Fruit fly (Drosophila melanogaster): ENCODE measurements around the gene CG44774.

CG44774 gene

DNA sequence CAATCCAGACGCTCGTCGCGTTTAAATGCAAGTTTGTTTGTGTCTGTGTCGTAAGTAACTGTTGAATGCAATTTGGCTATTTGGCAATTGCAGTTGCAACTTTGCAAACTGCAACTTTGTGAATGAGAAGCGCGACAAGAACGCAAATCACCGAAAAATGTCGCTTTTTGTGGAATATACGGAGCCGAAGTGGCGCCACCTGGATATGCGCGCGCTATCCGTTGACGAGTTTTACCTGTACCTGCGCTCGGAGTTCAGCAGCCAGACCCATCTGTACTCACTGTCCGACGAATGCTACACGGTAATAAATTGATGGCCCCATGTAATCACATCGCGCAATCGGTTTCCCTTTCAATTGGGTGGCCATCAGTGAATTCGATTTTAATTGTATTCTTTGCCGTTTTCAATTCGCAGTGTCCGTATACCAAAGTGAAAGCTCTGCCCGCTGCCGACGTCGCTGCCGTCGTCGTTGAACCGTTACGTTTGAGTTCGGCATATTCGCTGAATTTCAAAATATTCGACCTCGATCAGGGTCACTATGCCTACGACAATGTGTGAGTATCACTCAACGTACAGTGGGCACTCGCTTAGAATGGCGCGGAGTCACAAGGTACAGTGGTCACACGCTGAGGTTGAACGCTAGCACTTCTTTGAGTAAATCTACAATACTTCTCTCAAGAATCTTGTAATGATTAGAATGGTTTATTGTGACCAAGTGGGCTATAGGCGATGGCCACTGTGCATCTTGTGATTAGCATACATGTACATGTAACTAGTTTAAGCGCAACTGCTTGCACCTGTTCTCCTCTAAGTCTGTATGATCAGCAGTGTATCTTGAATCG, 18.6 kb downstream of the CG44774 start (continued):
- no peak for TF ChIP-seq prd (optimal IDR thresholded peaks at IDR 0.05)
- TF ChIP-seq prd (GFP tag; IDR thresholded peaks at IDR 0.05): peak; percentile 91
- TF ChIP-seq pzg (GFP tag; optimal IDR thresholded peaks at IDR 0.05): no peak
- no peak for TF ChIP-seq chinmo (GFP tag; IDR thresholded peaks at IDR 0.05; ENCODE audit: partially characterized antibody)
- peak; percentile 68 for TF ChIP-seq CG30431 (GFP tag; optimal IDR thresholded peaks at IDR 0.05)
- TF ChIP-seq rib (GFP tag; IDR thresholded peaks at IDR 0.05): peak; percentile 63
- TF ChIP-seq CG15073 (GFP tag; optimal IDR thresholded peaks at IDR 0.05): no peak
- TF ChIP-seq tx (GFP tag; optimal IDR thresholded peaks at IDR 0.05): peak; percentile 74
- peak; percentile 70 for TF ChIP-seq CG1602 (GFP tag; optimal IDR thresholded peaks at IDR 0.05)
- TF ChIP-seq Neu2 (GFP tag; optimal IDR thresholded peaks at IDR 0.05; ENCODE audit: borderline replicate concordance): no peak
- TF ChIP-seq CG42726 (GFP tag; IDR thresholded peaks at IDR 0.05; ENCODE audit: partially characterized antibody): no peak
- TF ChIP-seq Lhr (GFP tag; optimal IDR thresholded peaks at IDR 0.05): no peak
- peak; percentile 86 for TF ChIP-seq CG4730 (GFP tag; IDR thresholded peaks at IDR 0.05)
- peak; percentile 17 for TF ChIP-seq ewg (GFP tag; optimal IDR thresholded peaks at IDR 0.05)
- TF ChIP-seq CG30020 (tag; optimal IDR thresholded peaks at IDR 0.05): no peak
- TF ChIP-seq sima (GFP tag; optimal IDR thresholded peaks at IDR 0.05): peak; percentile 17
- TF ChIP-seq CG11723 (GFP tag; optimal IDR thresholded peaks at IDR 0.05): peak; percentile 43
- peak; percentile 62 for TF ChIP-seq slou (GFP tag; optimal IDR thresholded peaks at IDR 0.05)
- peak; percentile 71 for TF ChIP-seq Myb (GFP tag; optimal IDR thresholded peaks at IDR 0.05)
- peak; percentile 54 for TF ChIP-seq Camta (GFP tag; optimal IDR thresholded peaks at IDR 0.05)
- peak; percentile 48 for TF ChIP-seq CG1233 (GFP tag; optimal IDR thresholded peaks at IDR 0.05)
- peak; percentile 87 for TF ChIP-seq CG9609 (GFP tag; optimal IDR thresholded peaks at IDR 0.05)
- TF ChIP-seq Dip3 (GFP tag; optimal IDR thresholded peaks at IDR 0.05): peak; percentile 77
- TF ChIP-seq lov (optimal IDR thresholded peaks at IDR 0.05): no peak
- peak; percentile 73; the same call in 1 of the 3 replicates for TF ChIP-seq lov (GFP tag; IDR thresholded peaks at IDR 0.05)
- TF ChIP-seq CG13775 (GFP tag; optimal IDR thresholded peaks at IDR 0.05): peak; percentile 55
- TF ChIP-seq disco-r (GFP tag; optimal IDR thresholded peaks at IDR 0.05): peak; percentile 37
- no peak for TF ChIP-seq CG2129 (GFP tag; IDR thresholded peaks at IDR 0.05; ENCODE audit: partially characterized antibody)
- no peak for TF ChIP-seq CG15479 (GFP tag; optimal IDR thresholded peaks at IDR 0.05)
- peak; percentile 77 for TF ChIP-seq fd96Cb (tag; optimal IDR thresholded peaks at IDR 0.05)
- TF ChIP-seq Deaf1 (tag; optimal IDR thresholded peaks at IDR 0.05): peak; percentile 25
- TF ChIP-seq zfh2 (GFP tag; optimal IDR thresholded peaks at IDR 0.05): peak; percentile 75
- TF ChIP-seq CG6765 (GFP tag; optimal IDR thresholded peaks at IDR 0.05): no peak
- TF ChIP-seq CG4617 (GFP tag; optimal IDR thresholded peaks at IDR 0.05; ENCODE audit: borderline replicate concordance): peak; percentile 51
- peak; percentile 84 for TF ChIP-seq CG12071 (GFP tag; optimal IDR thresholded peaks at IDR 0.05)
- TF ChIP-seq CG2120 (GFP tag; optimal IDR thresholded peaks at IDR 0.05): peak; percentile 88
- no peak for TF ChIP-seq gfzf (GFP tag; optimal IDR thresholded peaks at IDR 0.05)
- TF ChIP-seq CG9437 (GFP tag; optimal IDR thresholded peaks at IDR 0.05): peak; percentile 71
- TF ChIP-seq pan (optimal IDR thresholded peaks at IDR 0.05): no peak
- TF ChIP-seq pan (GFP tag; optimal IDR thresholded peaks at IDR 0.05 in 1 of 2, IDR thresholded peaks at IDR 0.05 in 1 of 2): peak in 1 of 2 experiments; percentile 92
- TF ChIP-seq CG15269 (tag; optimal IDR thresholded peaks at IDR 0.05): peak; percentile 93
- no peak for TF ChIP-seq fd102C (GFP tag; optimal IDR thresholded peaks at IDR 0.05)
- peak; percentile 65 for TF ChIP-seq klu (GFP tag; IDR thresholded peaks at IDR 0.05)
- no peak for TF ChIP-seq insv (GFP tag; optimal IDR thresholded peaks at IDR 0.05)
- peak; percentile 17 for TF ChIP-seq CG10267 (tag; optimal IDR thresholded peaks at IDR 0.05)
- TF ChIP-seq CG11093 (GFP tag; IDR thresholded peaks at IDR 0.05): peak; percentile 86
- TF ChIP-seq z (GFP tag; IDR thresholded peaks at IDR 0.05): no peak; the same call in 2 of the 3 replicates
- TF ChIP-seq fd64A (GFP tag; optimal IDR thresholded peaks at IDR 0.05): peak; percentile 38
- peak; percentile 76 for TF ChIP-seq Blimp-1 (GFP tag; optimal IDR thresholded peaks at IDR 0.05)
